Fruit fly (Drosophila melanogaster): ENCODE measurements around the gene fne.

DNA sequence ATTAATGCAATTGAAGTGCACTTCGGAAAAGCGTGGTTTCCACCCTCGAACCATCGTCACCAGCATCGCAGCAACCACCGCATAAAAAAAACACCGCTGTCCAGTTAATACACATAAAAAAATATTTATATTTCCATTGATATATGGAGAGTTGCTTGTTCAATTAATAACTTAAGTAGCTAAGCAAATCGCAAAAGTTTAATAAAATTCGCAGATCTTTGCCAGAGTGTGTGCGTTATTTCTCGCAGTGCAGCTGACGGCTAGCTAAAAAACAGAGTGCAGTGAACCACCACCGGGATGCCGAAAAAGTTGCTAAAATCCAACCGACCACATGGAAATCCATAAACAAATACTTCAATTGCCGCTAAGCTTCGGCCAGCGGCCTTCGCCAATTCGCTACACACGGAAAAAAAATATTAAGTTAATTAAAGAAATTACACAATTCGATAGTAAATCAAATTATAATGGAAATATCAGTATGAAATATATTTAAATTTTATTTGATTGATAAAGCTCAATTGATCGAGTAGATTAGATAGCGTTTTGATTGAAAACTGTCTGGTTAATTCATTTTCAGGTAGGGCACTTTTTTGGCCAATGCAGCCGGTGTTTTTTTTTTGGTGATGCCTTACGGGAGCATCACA lies 6.1 kb downstream of the fne start:
- TF ChIP-seq foxo (GFP tag; optimal IDR thresholded peaks at IDR 0.05) (peak in 1 of 2 experiments; percentile 39), Hr78 (GFP tag; optimal IDR thresholded peaks at IDR 0.05) (no peak), ey (GFP tag; optimal IDR thresholded peaks at IDR 0.05) (peak; percentile 7), Sp1 (GFP tag; optimal IDR thresholded peaks at IDR 0.05) (peak; percentile 63), psq (GFP tag; optimal IDR thresholded peaks at IDR 0.05) (peak; percentile 35)
